Worm (Caenorhabditis elegans) whole organism, L4 larva: ENCODE results near the gene srz-95.
A peak's percentile ranks its signal among the peaks of the same experiment; 100 is the strongest.

ENCODE experiments used
- F26F4.8 ChIP-seq: fragments of 200-800 bp; sonication (Bioruptor generic); conservative IDR thresholded peaks from 2 replicates; pipeline ENCODE4 v1.3.6; 2022; ENCODE audit warnings: missing genetic modification characterization, missing compliant biosample characterization
- Y105C5A.15 ChIP-seq: fragments of 200-800 bp; sonication (Bioruptor generic); IDR thresholded peaks from 2 replicates; pipeline ENCODE4 v1.3.6; 2022; ENCODE audit warnings: missing genetic modification characterization, missing compliant biosample characterization
- Y75B8A.6 ChIP-seq: fragments of 200-800 bp; sonication (Bioruptor generic); IDR thresholded peaks from 2 replicates; pipeline ENCODE4 v1.3.6; 2022; ENCODE audit warnings: missing genetic modification reagents, missing genetic modification characterization, missing compliant biosample characterization
- aha-1 ChIP-seq: fragments of 150-350 bp; peaks from one replicate; lab custom pipeline; 2014; ENCODE audit warnings: missing biosample characterization, missing genetic modification characterization
- ama-1 ChIP-seq: fragments of 150-350 bp; optimal IDR thresholded peaks from 2 replicates; lab custom pipeline; 2014; ENCODE audit warnings: inconsistent platforms, mixed read lengths
- ceh-20 ChIP-seq: fragments of 200-800 bp; sonication (Bioruptor generic); IDR thresholded peaks from 2 replicates; pipeline ENCODE4 v1.3.6; 2022; ENCODE audit warnings: missing genetic modification reagents, missing genetic modification characterization, missing compliant biosample characterization
- ceh-32 ChIP-seq: sonication (generic microtip); optimal IDR thresholded peaks from 2 replicates; lab custom pipeline; 2016; ENCODE audit warnings: mild to moderate bottlenecking, missing genetic modification characterization, missing compliant biosample characterization; ENCODE audit not compliant: poor library complexity
- daf-16 ChIP-seq, 3 experiments: sonication (generic microtip); optimal IDR thresholded peaks; 2 replicates each; lab custom pipeline; 2016 to 2017; ENCODE audit warnings: missing genetic modification characterization in 3 of 3, missing genetic modification reagents in 3 of 3, mild to moderate bottlenecking in 2 of 3, missing compliant biosample characterization in 2 of 3, missing biosample characterization in 1 of 3, moderate library complexity in 1 of 3
- dmd-8 ChIP-seq: fragments of 200-800 bp; sonication (Bioruptor generic); IDR thresholded peaks from 2 replicates; pipeline ENCODE4 v1.3.6; 2022; ENCODE audit warnings: missing genetic modification characterization, missing compliant biosample characterization
- duxl-1 ChIP-seq: sonication (generic microtip); optimal IDR thresholded peaks from 2 replicates; lab custom pipeline; 2016; ENCODE audit warnings: mild to moderate bottlenecking, missing genetic modification characterization, moderate library complexity, missing compliant biosample characterization; ENCODE audit not compliant: poor library complexity
- dve-1 ChIP-seq: sonication (generic microtip); optimal IDR thresholded peaks from 2 replicates; lab custom pipeline; 2017; ENCODE audit warnings: antibody characterized with exemption, mild to moderate bottlenecking, missing genetic modification characterization, missing compliant biosample characterization; ENCODE audit not compliant: insufficient read depth
- hif-1 ChIP-seq, 2 experiments: sonication (generic microtip); optimal IDR thresholded peaks; 2 replicates each; lab custom pipeline; 2016 to 2017; ENCODE audit warnings: missing compliant biosample characterization in 2 of 2, missing genetic modification characterization in 2 of 2, missing genetic modification reagents in 2 of 2, missing genotype in 2 of 2, mild to moderate bottlenecking in 1 of 2
- hlh-11 ChIP-seq: fragments of 200-800 bp; sonication (Bioruptor generic); optimal IDR thresholded peaks from 2 replicates; lab custom pipeline; 2018; ENCODE audit warnings: mild to moderate bottlenecking, missing genetic modification characterization, missing compliant biosample characterization
- hlh-30 ChIP-seq: sonication (generic microtip); optimal IDR thresholded peaks from 2 replicates; lab custom pipeline; 2017; ENCODE audit warnings: antibody characterized with exemption, mild to moderate bottlenecking, missing genetic modification characterization, missing compliant biosample characterization; ENCODE audit not compliant: insufficient read depth
- hmg-1.1 ChIP-seq: fragments of 200-800 bp; sonication (Bioruptor generic); IDR thresholded peaks from 2 replicates; pipeline ENCODE4 v1.3.6; 2022; ENCODE audit warnings: missing genetic modification reagents, missing genetic modification characterization, missing compliant biosample characterization
- lim-7 ChIP-seq: fragments of 200-800 bp; sonication (Bioruptor generic); IDR thresholded peaks from 2 replicates; pipeline ENCODE4 v1.3.6; 2022; ENCODE audit warnings: missing genetic modification characterization, missing compliant biosample characterization
- lin-38 ChIP-seq: fragments of 200-800 bp; sonication (Bioruptor generic); IDR thresholded peaks from 2 replicates; pipeline ENCODE4 v1.3.6; 2022; ENCODE audit warnings: missing genetic modification reagents, missing genetic modification characterization, missing compliant biosample characterization
- mdt-29 ChIP-seq: fragments of 200-800 bp; sonication (Bioruptor generic); IDR thresholded peaks from 2 replicates; pipeline ENCODE4 v1.3.6; 2022; ENCODE audit warnings: missing genetic modification reagents, missing genetic modification characterization, missing compliant biosample characterization
- mep-1 ChIP-seq: fragments of 150-350 bp; sonication (generic microtip); optimal IDR thresholded peaks from 3 replicates; lab custom pipeline; 2014; ENCODE audit warnings: missing biosample characterization, missing genetic modification characterization
- nhr-11 ChIP-seq: fragments of 150-350 bp; optimal IDR thresholded peaks from 2 replicates; lab custom pipeline; 2014; ENCODE audit warnings: missing biosample characterization, missing genetic modification characterization
- nhr-41 ChIP-seq: fragments of 200-800 bp; sonication (Bioruptor generic); IDR thresholded peaks from 2 replicates; pipeline ENCODE4 v1.3.6; 2022; ENCODE audit warnings: missing genetic modification reagents, missing genetic modification characterization, missing compliant biosample characterization
- nhr-76 ChIP-seq: fragments of 150-350 bp; optimal IDR thresholded peaks from 2 replicates; lab custom pipeline; 2014; ENCODE audit warnings: missing biosample characterization, missing genetic modification characterization
- pha-4 ChIP-seq, 2 experiments: fragments of 150-350 bp in 1 of 2; fragments of 200-800 bp in 1 of 2; sonication (Bioruptor generic) in 1 of 2; IDR thresholded peaks in 1 of 2; optimal IDR thresholded peaks in 1 of 2; 2 replicates each; pipeline versions ENCODE4 v1.3.6 to Lab custom; 2014 to 2022; ENCODE audit warnings: missing genetic modification characterization in 2 of 2, missing genetic modification reagents in 2 of 2, missing biosample characterization in 1 of 2, missing compliant biosample characterization in 1 of 2
- pqm-1 ChIP-seq: sonication (generic microtip); optimal IDR thresholded peaks from 2 replicates; lab custom pipeline; 2017; ENCODE audit warnings: missing biosample characterization, missing genetic modification characterization
- set-16 ChIP-seq: fragments of 200-800 bp; sonication (Bioruptor generic); IDR thresholded peaks from 2 replicates; pipeline ENCODE4 v1.3.6; 2022; ENCODE audit warnings: missing genetic modification reagents, missing genetic modification characterization, missing compliant biosample characterization
- skn-1 ChIP-seq: fragments of 150-350 bp; optimal IDR thresholded peaks from 2 replicates; lab custom pipeline; 2014; ENCODE audit warnings: missing biosample characterization, missing genetic modification characterization
- tag-97 ChIP-seq: fragments of 200-800 bp; sonication (Bioruptor generic); IDR thresholded peaks from 2 replicates; pipeline ENCODE4 v1.3.6; 2022; ENCODE audit warnings: missing genetic modification characterization, missing compliant biosample characterization
- tra-1 ChIP-seq: fragments of 200-800 bp; sonication (Bioruptor generic); IDR thresholded peaks from 2 replicates; pipeline ENCODE4 v1.3.6; 2022; ENCODE audit warnings: missing genetic modification reagents, missing genetic modification characterization, missing compliant biosample characterization
- unc-62 ChIP-seq, 3 experiments: fragments of 150-350 bp in 1 of 3; sonication (generic microtip); optimal IDR thresholded peaks in 2 of 3; peaks in 1 of 3; 1 replicate in 1 of 3; 2 replicates in 2 of 3; lab custom pipeline; 2014 to 2017; ENCODE audit warnings: missing biosample characterization in 3 of 3, missing genetic modification characterization in 3 of 3, missing genetic modification reagents in 3 of 3, missing genotype in 1 of 3
- zfp-3 ChIP-seq: fragments of 200-800 bp; sonication (Bioruptor generic); conservative IDR thresholded peaks from 2 replicates; pipeline ENCODE4 v1.3.6; 2022; ENCODE audit warnings: missing genetic modification reagents, missing genetic modification characterization, missing compliant biosample characterization
- ztf-7 ChIP-seq: fragments of 150-350 bp; optimal IDR thresholded peaks from 2 replicates; lab custom pipeline; 2014; ENCODE audit warnings: missing biosample characterization, missing genetic modification characterization

The srz-95 gene

ce11 chrV:16987783-16988182 is 4.1 kb upstream of the srz-95 start:
- TF ChIP-seq aha-1 (tag; lab: Kevin White, UChicago) (no peak), dmd-8 (GFP tag; lab: Robert Waterston, UW) (no peak), Y75B8A.6 (GFP tag; lab: Robert Waterston, UW) (no peak), unc-62 (GFP tag; optimal IDR thresholded peaks at IDR 0.05 in 1 of 2; lab: Kevin White, UChicago) (peak in 1 of 2 experiments; percentile 97), unc-62 (tag; optimal IDR thresholded peaks at IDR 0.05; lab: Kevin White, UChicago) (no peak), nhr-76 (tag; lab: Kevin White, UChicago) (no peak)

DNA sequence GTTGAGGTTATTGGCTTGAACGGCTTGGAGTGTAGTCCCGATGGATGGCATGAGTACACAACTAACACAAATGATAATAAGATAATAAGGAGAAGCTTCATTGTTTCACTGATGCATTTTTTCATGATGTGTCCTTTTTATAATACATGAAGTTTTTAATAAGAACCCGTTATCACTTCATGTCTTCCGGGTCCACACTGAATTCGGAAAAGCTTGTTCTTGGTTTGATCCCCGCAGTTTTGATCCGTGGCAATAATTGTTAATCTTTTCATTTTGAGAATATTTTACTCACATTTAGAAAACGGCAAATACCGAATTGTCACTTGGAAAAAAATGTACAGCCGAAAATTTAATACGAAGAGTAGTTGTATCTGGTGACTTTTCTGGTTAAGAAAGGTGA is 3.2 kb upstream of the srz-95 start, which contains the start of gene Y102A5C.27:
Y102A5C.27 (minus strand) TSS at position 101 of the 400 bp plus-strand sequence.
- TF ChIP-seq hlh-30 (no peak), F26F4.8 (GFP tag; lab: Robert Waterston, UW) (no peak), ztf-7 (no peak), lim-7 (GFP tag; lab: Robert Waterston, UW) (no peak), hmg-1.1 (GFP tag; lab: Robert Waterston, UW) (no peak), mep-1 (no peak)

- TF ChIP-seq zfp-3 (GFP tag; lab: Robert Waterston, UW): no peak
- TF ChIP-seq set-16 (GFP tag; lab: Robert Waterston, UW): peak; percentile 64
These were observed 549 bp downstream of the srz-95 start for ce11 chrV:16992383-16992782.

- TF ChIP-seq dve-1 (tag; lab: Kevin White, UChicago) (no peak), pqm-1 (tag; lab: Kevin White, UChicago) (no peak), hif-1 (tag; optimal IDR thresholded peaks at IDR 0.05; lab: Kevin White, UChicago) (no peak), Y105C5A.15 (no peak)
These were observed 8.4 kb downstream of the srz-95 start, which contains the start of gene str-217 for ce11 chrV:17000204-17000603. Gene str-217 (minus strand): TSS chrV:17000304.

DNA sequence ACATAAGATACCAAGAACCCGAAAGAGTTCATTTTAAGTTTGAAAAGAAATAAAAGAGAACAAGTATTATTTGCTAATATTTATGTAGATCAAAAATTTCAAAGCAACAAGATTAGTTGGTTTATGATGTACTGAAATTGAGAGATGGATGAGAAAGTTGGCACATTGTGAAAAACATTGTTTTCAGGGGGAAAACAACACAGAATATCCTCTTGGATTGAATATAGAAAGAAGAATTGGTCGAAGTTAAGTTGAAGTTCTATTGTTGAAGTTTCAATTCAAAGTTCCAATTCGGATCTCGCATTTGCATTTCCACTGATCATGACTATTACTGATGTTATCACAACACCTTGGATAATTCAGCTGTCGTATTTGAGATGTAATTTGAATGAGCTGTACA is 8.8 kb downstream of the srz-95 start:
- TF ChIP-seq ceh-32 (tag; lab: Kevin White, UChicago) (no peak), unc-62 (GFP tag; optimal IDR thresholded peaks at IDR 0.05 in 1 of 2; lab: Kevin White, UChicago) (peak in 1 of 2 experiments; percentile 92), unc-62 (tag; optimal IDR thresholded peaks at IDR 0.05; lab: Kevin White, UChicago) (no peak)

- TF ChIP-seq nhr-11 (tag; lab: Kevin White, UChicago) (no peak), F26F4.8 (GFP tag; lab: Robert Waterston, UW) (no peak), daf-16 (GFP tag; optimal IDR thresholded peaks at IDR 0.05; lab: Kevin White, UChicago) (no peak), daf-16 (tag; optimal IDR thresholded peaks at IDR 0.05; lab: Kevin White, UChicago) (no peak), duxl-1 (no peak), Y105C5A.15 (no peak), tra-1 (no peak), ztf-7 (no peak), lin-38 (GFP tag; lab: Robert Waterston, UW) (no peak), ama-1 (lab: Kevin White, UChicago) (no peak), hlh-11 (tag; lab: Kevin White, UChicago) (no peak), Y75B8A.6 (GFP tag; lab: Robert Waterston, UW) (no peak), pha-4 (GFP tag; IDR thresholded peaks at IDR 0.05; lab: Robert Waterston, UW) (no peak), pha-4 (tag; optimal IDR thresholded peaks at IDR 0.05; lab: Kevin White, UChicago) (no peak), ceh-20 (GFP tag; lab: Robert Waterston, UW) (no peak), tag-97 (GFP tag; lab: Robert Waterston, UW) (no peak), skn-1 (tag; lab: Kevin White, UChicago) (no peak), mdt-29 (GFP tag; lab: Robert Waterston, UW) (no peak), nhr-41 (GFP tag; lab: Robert Waterston, UW) (no peak)
- TF ChIP-seq, all 104 proteins: peak for 0
These were observed 9.3 kb downstream of the srz-95 start, which contains the start of gene sri-9 for ce11 chrV:17001167-17001566. Gene sri-9 (plus strand): TSS chrV:17001467.
